Worm (Caenorhabditis elegans): Measurements from ENCODE around the gene dhrs-4.

The dhrs-4 gene

ce11 chrV:12952287-12952686 lies 29.9 kb downstream of the dhrs-4 start, which contains the start of gene pqn-68 (continued):
- TF ChIP-seq zip-11 (GFP tag; IDR thresholded peaks at IDR 0.05) (no peak), ztf-11 (tag; optimal IDR thresholded peaks at IDR 0.05) (no peak), lin-15B (tag; optimal IDR thresholded peaks at IDR 0.05) (no peak), gei-8 (GFP tag; optimal IDR thresholded peaks at IDR 0.05) (no peak), daf-16 (GFP tag; optimal IDR thresholded peaks at IDR 0.05) (no peak), daf-16 (tag; optimal IDR thresholded peaks at IDR 0.05) (peak; percentile 6), mxl-3 (GFP tag; optimal IDR thresholded peaks at IDR 0.05) (no peak), nhr-6 (tag; optimal IDR thresholded peaks at IDR 0.05) (peak; percentile 80)

ce11 chrV:12953702-12954101 lies 31.3 kb downstream of the dhrs-4 start, which contains the start of gene eif-3.K:
Gene eif-3.K, plus strand, starts transcription at chrV:12954002.
- TF ChIP-seq T20F7.1 (GFP tag; optimal IDR thresholded peaks at IDR 0.05) (no peak), unc-62 (GFP tag; optimal IDR thresholded peaks at IDR 0.05 in 1 of 2) (peak in 1 of 2 experiments; percentile 24), unc-62 (tag; optimal IDR thresholded peaks at IDR 0.05) (no peak)

- TF ChIP-seq aha-1 (tag), result peak; percentile 76
- TF ChIP-seq T26A8.4 (GFP tag; IDR thresholded peaks at IDR 0.05), result no peak
- TF ChIP-seq mxl-2 (GFP tag; conservative IDR thresholded peaks at IDR 0.05), result no peak
- no peak for TF ChIP-seq ceh-32 (tag; optimal IDR thresholded peaks at IDR 0.05; ENCODE audit: poor library complexity)
- no peak for TF ChIP-seq lin-1 (GFP tag; IDR thresholded peaks at IDR 0.05)
- no peak for TF ChIP-seq lim-7 (GFP tag; IDR thresholded peaks at IDR 0.05)
- no peak for TF ChIP-seq F10B5.3 (tag; optimal IDR thresholded peaks at IDR 0.05)
- TF ChIP-seq nhr-6 (tag; optimal IDR thresholded peaks at IDR 0.05), result no peak
- peak in 1 of 2 experiments; percentile 77 for TF ChIP-seq unc-62 (GFP tag; optimal IDR thresholded peaks at IDR 0.05 in 1 of 2)
- TF ChIP-seq unc-62 (tag; optimal IDR thresholded peaks at IDR 0.05), result no peak
These were observed 31.9 kb downstream of the dhrs-4 start for ce11 chrV:12954261-12954660.

- TF ChIP-seq nhr-28 (tag; optimal IDR thresholded peaks at IDR 0.05), result peak; percentile 12
- peak in 1 of 2 experiments; percentile 25 for TF ChIP-seq unc-62 (GFP tag; optimal IDR thresholded peaks at IDR 0.05 in 1 of 2)
- TF ChIP-seq unc-62 (tag; optimal IDR thresholded peaks at IDR 0.05), result no peak
- TF ChIP-seq dmd-9 (GFP tag; IDR thresholded peaks at IDR 0.05), result no peak
- no peak for TF ChIP-seq aha-1 (tag)
These were observed 38.7 kb downstream of the dhrs-4 start, which contains the start of gene mpst-7 for ce11 chrV:12961085-12961560. Gene mpst-7, minus strand, starts transcription at chrV:12961135.

ce11 chrV:12963192-12963591 lies 40.8 kb downstream of the dhrs-4 start, which contains the start of gene hrg-9:
Gene hrg-9, minus strand, starts transcription at chrV:12963343.
- TF ChIP-seq sdz-12 (GFP tag; optimal IDR thresholded peaks at IDR 0.05) (no peak), ceh-28 (tag; optimal IDR thresholded peaks at IDR 0.05) (no peak), R02D3.7 (tag; optimal IDR thresholded peaks at IDR 0.05) (no peak), pha-4 (GFP tag; IDR thresholded peaks at IDR 0.05) (no peak), pha-4 (tag; optimal IDR thresholded peaks at IDR 0.05) (no peak), ceh-82 (tag; optimal IDR thresholded peaks at IDR 0.05) (no peak), F44E2.7 (GFP tag; IDR thresholded peaks at IDR 0.05) (no peak), dpl-1 (GFP tag; optimal IDR thresholded peaks at IDR 0.05) (no peak), hlh-30 (tag; optimal IDR thresholded peaks at IDR 0.05; ENCODE audit: insufficient read depth) (peak; percentile 38), ZK337.2 (GFP tag; IDR thresholded peaks at IDR 0.05) (no peak), nhr-111 (GFP tag; optimal IDR thresholded peaks at IDR 0.05) (no peak), Y75B8A.6 (GFP tag; IDR thresholded peaks at IDR 0.05) (no peak), Y48G9A.11 (GFP tag; IDR thresholded peaks at IDR 0.05) (no peak), Y5F2A.4 (GFP tag; optimal IDR thresholded peaks at IDR 0.05) (no peak), nhr-42 (GFP tag; IDR thresholded peaks at IDR 0.05) (no peak), ceh-20 (GFP tag; IDR thresholded peaks at IDR 0.05) (no peak), dmd-8 (GFP tag; IDR thresholded peaks at IDR 0.05) (no peak), mep-1 (tag; optimal IDR thresholded peaks at IDR 0.05) (no peak), hif-1 (tag; optimal IDR thresholded peaks at IDR 0.05) (no peak), unc-62 (GFP tag; optimal IDR thresholded peaks at IDR 0.05 in 1 of 2) (no peak), unc-62 (tag; optimal IDR thresholded peaks at IDR 0.05) (no peak), snpc-4 (tag; optimal IDR thresholded peaks at IDR 0.05) (no peak), mxl-3 (GFP tag; optimal IDR thresholded peaks at IDR 0.05) (no peak), daf-16 (GFP tag; optimal IDR thresholded peaks at IDR 0.05) (peak in 1 of 2 experiments; percentile 47), daf-16 (tag; optimal IDR thresholded peaks at IDR 0.05) (peak; percentile 23), pqm-1 (tag; optimal IDR thresholded peaks at IDR 0.05) (no peak), mdt-29 (GFP tag; IDR thresholded peaks at IDR 0.05) (no peak), skn-1 (tag; optimal IDR thresholded peaks at IDR 0.05) (no peak), dve-1 (tag; optimal IDR thresholded peaks at IDR 0.05; ENCODE audit: insufficient read depth) (peak; percentile 52)

All from whole organism, L4 larva.